Worm (Caenorhabditis elegans) whole organism, L3 larva: ENCODE data around the gene Y45G5AM.6.

Experiments
- ama-1 ChIP-seq: fragments of 150-350 bp; optimal IDR thresholded peaks from 2 replicates; lab custom pipeline; 2018
- nhr-76 ChIP-seq: fragments of 150-350 bp; sonication (generic microtip); optimal IDR thresholded peaks from 5 replicates; lab custom pipeline; 2014; ENCODE audit warnings: missing biosample characterization, missing genetic modification characterization
- unc-39 ChIP-seq: sonication (generic microtip); optimal IDR thresholded peaks from 4 replicates; lab custom pipeline; 2017; ENCODE audit warnings: missing biosample characterization, missing genetic modification characterization
- ztf-4 ChIP-seq: fragments of 150-350 bp; optimal IDR thresholded peaks from 2 replicates; lab custom pipeline; 2014; ENCODE audit warnings: missing biosample characterization, missing genetic modification characterization

ce11 chrV:4152200-4152599, at the start of gene Y45G5AM.6:
- TF ChIP-seq nhr-76 (tag; lab: Kevin White, UChicago) (no peak), ztf-4 (tag; lab: Kevin White, UChicago) (no peak), unc-39 (no peak), ama-1 (lab: Kevin White, UChicago) (no peak)
